Worm (Caenorhabditis elegans): ENCODE data around the gene clc-29.

DNA sequence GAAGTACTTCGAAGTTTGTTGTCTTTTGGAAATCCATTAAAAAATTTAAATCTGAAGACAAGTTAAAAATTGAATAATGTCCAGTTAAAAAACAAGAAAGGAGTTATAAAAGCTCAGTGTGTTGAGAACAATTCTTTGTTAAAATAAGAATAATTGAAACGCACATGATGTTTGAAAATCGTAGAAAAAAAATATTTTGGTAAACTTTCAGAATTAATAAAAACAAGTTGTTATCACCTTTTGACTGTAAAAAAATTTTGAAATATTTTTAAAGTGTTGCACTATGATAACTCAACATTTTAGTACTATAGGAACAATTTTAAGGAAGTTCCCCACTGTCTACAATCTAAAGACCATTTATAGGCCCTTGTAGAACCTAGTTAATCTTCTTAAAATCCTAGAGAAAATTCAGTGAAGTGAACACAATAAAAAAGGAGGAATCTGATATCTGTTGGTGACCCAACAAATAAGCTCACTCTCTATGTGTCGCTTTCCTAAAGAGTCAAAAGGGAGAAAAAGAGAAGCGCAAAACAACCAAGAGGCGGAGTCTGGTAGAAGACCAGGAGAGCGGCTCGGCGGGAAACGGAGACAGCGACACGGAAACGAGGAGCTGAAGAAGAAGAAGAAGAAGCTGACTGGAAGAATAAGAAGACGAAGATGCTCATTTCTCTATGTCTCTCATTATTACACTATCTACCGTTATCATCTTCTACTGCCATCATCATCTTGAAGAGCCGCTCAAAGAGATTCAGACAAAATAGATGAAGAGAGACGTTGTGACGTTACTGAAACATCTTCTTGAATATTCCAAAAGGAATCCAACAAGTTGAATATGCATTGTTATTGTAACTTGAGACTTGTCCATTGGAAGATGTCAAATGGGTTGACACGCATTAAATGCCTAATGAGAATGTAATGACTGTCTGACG is 46.9 kb upstream of the clc-29 start, which contains the start of gene ZK353.10:
- TF ChIP-seq dao-5 (tag; optimal IDR thresholded peaks at IDR 0.05): no peak
- peak; percentile 41 for TF ChIP-seq him-1 (tag; optimal IDR thresholded peaks at IDR 0.05)

Data from whole organism, L4/young adult.